Worm (Caenorhabditis elegans) whole organism, L1 larva: ENCODE measurements around the gene C27H5.12.

Experiments
- egl-13 ChIP-seq: sonication (generic microtip); optimal IDR thresholded peaks from 2 replicates; lab custom pipeline; 2016; ENCODE audit warnings: missing genotype, missing genetic modification reagents, missing genetic modification characterization, missing compliant biosample characterization
- mdl-1 ChIP-seq, 2 experiments: fragments of 150-350 bp; optimal IDR thresholded peaks; 2 replicates each; lab custom pipeline; 2014 to 2017; ENCODE audit warnings: missing biosample characterization in 2 of 2, missing genetic modification characterization in 2 of 2, inconsistent platforms in 1 of 2
- nhr-12 ChIP-seq: sonication (generic microtip); optimal IDR thresholded peaks from 2 replicates; lab custom pipeline; 2017; ENCODE audit warnings: missing biosample characterization, missing genetic modification characterization
- nhr-76 ChIP-seq: sonication (generic microtip); optimal IDR thresholded peaks from 2 replicates; lab custom pipeline; 2017; ENCODE audit warnings: missing biosample characterization, missing genetic modification characterization
- nhr-77 ChIP-seq: fragments of 150-350 bp; optimal IDR thresholded peaks from 2 replicates; lab custom pipeline; 2014; ENCODE audit warnings: missing biosample characterization, missing genetic modification characterization
- nhr-84 ChIP-seq: sonication (generic microtip); optimal IDR thresholded peaks from 2 replicates; lab custom pipeline; 2017; ENCODE audit warnings: missing biosample characterization, missing genetic modification characterization
- nhr-90 ChIP-seq: sonication (generic microtip); optimal IDR thresholded peaks from 2 replicates; lab custom pipeline; 2016; ENCODE audit warnings: mild to moderate bottlenecking, missing genetic modification characterization, missing compliant biosample characterization; ENCODE audit not compliant: poor library complexity
- skn-1 ChIP-seq: fragments of 150-350 bp; optimal IDR thresholded peaks from 2 replicates; lab custom pipeline; 2014; ENCODE audit warnings: missing biosample characterization, missing genetic modification characterization
- snpc-4 ChIP-seq: fragments of 150-350 bp; optimal IDR thresholded peaks from 2 replicates; lab custom pipeline; 2014; ENCODE audit warnings: missing biosample characterization, missing genetic modification characterization
- ztf-11 ChIP-seq, 2 experiments: sonication (generic microtip); optimal IDR thresholded peaks; 2 replicates each; lab custom pipeline; 2016 to 2017; ENCODE audit warnings: missing genetic modification characterization in 2 of 2, missing biosample characterization in 1 of 2, missing compliant biosample characterization in 1 of 2
- ztf-4 ChIP-seq: fragments of 150-350 bp; optimal IDR thresholded peaks from 2 replicates; lab custom pipeline; 2014; ENCODE audit warnings: missing biosample characterization, missing genetic modification characterization

DNA sequence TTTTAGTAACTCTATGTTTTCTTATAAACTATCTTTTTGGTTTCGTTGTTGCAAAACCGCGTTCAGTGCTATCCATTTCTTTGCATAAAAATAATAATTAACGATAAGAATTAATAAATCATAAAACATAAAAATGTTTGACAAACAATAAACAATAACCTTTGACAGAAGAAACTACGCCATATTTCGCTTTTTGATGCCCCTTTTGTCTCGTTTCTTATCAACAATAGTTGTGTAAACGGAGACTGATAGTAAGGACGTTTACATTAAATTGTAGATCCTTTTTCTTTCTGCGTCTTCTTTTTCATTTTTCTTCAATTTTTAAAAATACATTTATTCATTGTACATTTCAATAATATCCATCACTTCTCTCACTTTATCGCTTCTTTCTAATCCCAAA, 22.3 kb downstream of the C27H5.12 start:
- TF ChIP-seq nhr-12 (tag; lab: Kevin White, UChicago) (no peak), snpc-4 (tag; lab: Kevin White, UChicago) (no peak), nhr-76 (no peak), nhr-90 (tag; lab: Kevin White, UChicago) (peak; percentile 30), ztf-4 (tag; lab: Kevin White, UChicago) (no peak), nhr-84 (tag; lab: Kevin White, UChicago) (no peak), mdl-1 (tag; optimal IDR thresholded peaks at IDR 0.05; lab: Kevin White, UChicago) (no peak), ztf-11 (tag; optimal IDR thresholded peaks at IDR 0.05; lab: Kevin White, UChicago) (no peak), nhr-77 (tag; lab: Kevin White, UChicago) (no peak), egl-13 (no peak), skn-1 (tag; lab: Kevin White, UChicago) (no peak)
